Fruit fly (Drosophila melanogaster): ENCODE results near the gene MED25.

MED25 gene

DNA sequence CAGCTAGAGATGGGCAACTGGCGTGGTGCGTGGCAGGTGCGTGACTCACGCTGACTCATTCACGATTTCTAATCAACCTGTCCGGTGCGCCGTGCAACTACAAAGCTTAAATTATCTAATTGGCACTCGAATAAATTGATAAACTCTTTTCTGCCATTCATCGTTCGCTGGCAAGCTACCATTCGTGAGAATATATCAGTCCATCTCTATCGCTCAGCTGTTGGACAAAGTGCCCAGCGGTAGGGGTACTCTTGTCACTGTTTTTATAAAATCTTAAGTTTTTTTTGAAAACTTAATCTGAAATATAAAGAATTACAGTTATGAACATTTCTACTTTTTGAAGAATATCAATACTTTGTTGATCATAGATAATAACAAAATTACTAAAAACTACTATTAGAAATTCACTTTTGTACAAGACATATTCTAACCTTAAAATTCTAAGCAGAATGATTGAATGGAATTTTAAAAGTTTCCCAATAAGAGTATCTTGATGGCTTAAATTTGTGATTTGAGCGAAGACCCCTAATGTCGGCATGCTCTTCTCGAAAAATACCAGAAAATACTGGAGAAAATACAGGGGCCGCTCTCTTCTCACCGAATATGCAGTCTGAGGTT, 12.5 kb downstream of the MED25 start, which contains the start of the genes PIG-L and psidin (continued):
- TF ChIP-seq CG7368 (GFP tag; optimal IDR thresholded peaks at IDR 0.05), result no peak
- no peak for TF ChIP-seq CG9139 (GFP tag; optimal IDR thresholded peaks at IDR 0.05)
- TF ChIP-seq Met (GFP tag; optimal IDR thresholded peaks at IDR 0.05), result no peak
- no peak for TF ChIP-seq dsx (GFP tag; optimal IDR thresholded peaks at IDR 0.05; ENCODE audit: poor library complexity, severe bottlenecking)
- TF ChIP-seq CG10631 (GFP tag; optimal IDR thresholded peaks at IDR 0.05), result peak; percentile 85
- peak; percentile 84 for TF ChIP-seq lz (GFP tag; optimal IDR thresholded peaks at IDR 0.05)
- peak; percentile 84 for TF ChIP-seq Ets96B (tag; optimal IDR thresholded peaks at IDR 0.05)
- no peak for TF ChIP-seq Sox102F (GFP tag; optimal IDR thresholded peaks at IDR 0.05)

DNA sequence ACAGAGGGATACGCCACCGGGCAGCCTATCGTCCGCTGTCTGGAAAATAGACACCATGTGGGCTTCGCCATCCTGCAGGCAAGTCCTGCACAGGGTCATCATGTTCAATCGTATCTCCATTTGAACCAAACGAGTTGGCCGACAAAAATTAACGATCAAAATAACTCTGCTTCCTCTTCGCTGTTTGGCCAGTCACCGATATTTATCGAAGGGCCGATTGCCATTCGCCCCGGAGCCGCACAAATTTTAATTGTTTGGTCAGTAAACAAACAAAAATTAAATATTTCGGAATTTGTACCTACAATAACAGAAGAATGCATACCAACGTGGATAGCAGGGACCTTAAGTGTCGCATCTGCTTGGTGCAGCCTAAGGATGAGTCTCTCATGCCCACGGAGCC, 19.1 kb downstream of the MED25 start, which contains the start of the genes CG4424 and CG4854:
Gene CG4424, minus strand, starts transcription at position 200 of the 400 bp plus-strand sequence.
Gene CG4854, plus strand, starts transcription at position 218 of the 400 bp plus-strand sequence.
- TF ChIP-seq CG1621 (tag; optimal IDR thresholded peaks at IDR 0.05) (no peak), fkh (GFP tag; optimal IDR thresholded peaks at IDR 0.05) (peak; percentile 97)

DNA sequence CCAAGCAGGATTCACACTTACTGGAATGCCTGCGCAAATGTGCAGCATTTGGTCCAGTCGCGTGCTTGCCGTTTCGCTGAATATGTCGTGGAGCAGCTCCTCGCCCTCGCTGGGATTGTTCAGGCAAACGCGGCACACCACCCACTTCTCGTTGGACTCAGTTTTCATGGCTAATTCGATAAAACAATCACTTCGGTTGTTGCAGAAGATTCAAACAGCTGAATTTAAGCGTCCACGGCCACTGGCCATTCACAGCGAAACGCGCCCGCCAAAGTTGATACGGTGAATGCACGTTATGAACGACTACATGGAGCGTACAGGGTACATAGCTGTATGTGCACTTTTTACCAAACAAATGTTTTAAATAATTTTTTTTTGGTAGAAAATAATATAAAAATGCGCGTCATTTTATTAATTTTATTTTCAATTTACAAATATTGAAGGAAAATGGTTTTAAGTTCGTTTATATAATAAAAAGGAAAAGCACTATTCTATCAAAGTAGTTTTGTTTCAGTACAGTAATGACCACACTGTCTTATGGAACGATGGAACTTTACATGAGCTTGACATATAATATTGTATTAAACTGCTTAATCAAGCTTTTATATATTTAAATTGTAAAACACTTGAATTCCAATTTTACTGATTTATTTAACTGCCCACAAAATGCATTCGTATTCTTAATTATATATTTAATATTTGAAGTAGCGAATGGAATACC, 22.5 kb downstream of the MED25 start, which contains the start of gene trem:
Gene trem, minus strand, starts transcription at position 267 of the 721 bp plus-strand sequence.
- TF ChIP-seq CG10669 (GFP tag; optimal IDR thresholded peaks at IDR 0.05), result no peak
- TF ChIP-seq CG9139 (GFP tag; optimal IDR thresholded peaks at IDR 0.05), result no peak
- no peak for TF ChIP-seq Smox (GFP tag; optimal IDR thresholded peaks at IDR 0.05)
- no peak for TF ChIP-seq svp (GFP tag)
- no peak for TF ChIP-seq ss (GFP tag; optimal IDR thresholded peaks at IDR 0.05)
- peak; percentile 35; the same call in 1 of the 2 replicates for TF ChIP-seq CG15336 (GFP tag; IDR thresholded peaks at IDR 0.05)
- peak; percentile 59; the same call in 2 of the 3 replicates for TF ChIP-seq CG8119 (GFP tag; IDR thresholded peaks at IDR 0.05)
- peak; percentile 75 for TF ChIP-seq Sox15 (GFP tag; optimal IDR thresholded peaks at IDR 0.05)
- TF ChIP-seq CG1621 (tag; optimal IDR thresholded peaks at IDR 0.05), result no peak
- no peak for TF ChIP-seq net (GFP tag; optimal IDR thresholded peaks at IDR 0.05)
- TF ChIP-seq CG16779 (tag; optimal IDR thresholded peaks at IDR 0.05), result no peak
- no peak for TF ChIP-seq Hr38 (GFP tag; optimal IDR thresholded peaks at IDR 0.05)
- peak; percentile 75 for TF ChIP-seq lz (GFP tag; optimal IDR thresholded peaks at IDR 0.05)
- peak; percentile 91 for TF ChIP-seq Eip78C (GFP tag)
- peak; percentile 63 for TF ChIP-seq cyc (GFP tag; optimal IDR thresholded peaks at IDR 0.05)
- TF ChIP-seq vri (GFP tag; optimal IDR thresholded peaks at IDR 0.05), result no peak
- peak; percentile 62 for TF ChIP-seq Ets96B (tag; optimal IDR thresholded peaks at IDR 0.05)
- TF ChIP-seq pdm3 (GFP tag; optimal IDR thresholded peaks at IDR 0.05), result peak; percentile 77
- TF ChIP-seq CG6163 (GFP tag; IDR thresholded peaks at IDR 0.05), result 0 out of 3 replicates have a peak, but pooled peaks have one; percentile 43
- TF ChIP-seq acj6 (GFP tag; optimal IDR thresholded peaks at IDR 0.05), result peak; percentile 81
- no peak for TF ChIP-seq CG6808 (GFP tag; optimal IDR thresholded peaks at IDR 0.05)
- TF ChIP-seq CG32006 (GFP tag; optimal IDR thresholded peaks at IDR 0.05), result peak; percentile 88
- TF ChIP-seq salr (GFP tag; optimal IDR thresholded peaks at IDR 0.05), result peak; percentile 29 to 89
- TF ChIP-seq fkh (GFP tag; optimal IDR thresholded peaks at IDR 0.05), result peak; percentile 34
- peak; percentile 71 for TF ChIP-seq CG34406 (GFP tag; optimal IDR thresholded peaks at IDR 0.05)
- TF ChIP-seq Gug (GFP tag; IDR thresholded peaks at IDR 0.05), result peak; percentile 71
- peak; percentile 81 for TF ChIP-seq esn (GFP tag; optimal IDR thresholded peaks at IDR 0.05)
- TF ChIP-seq CG8319 (GFP tag; optimal IDR thresholded peaks at IDR 0.05), result peak; percentile 67
- TF ChIP-seq CG10631 (GFP tag; optimal IDR thresholded peaks at IDR 0.05), result peak; percentile 88
- TF ChIP-seq CG4318 (GFP tag; optimal IDR thresholded peaks at IDR 0.05), result peak; percentile 86
- TF ChIP-seq eg (GFP tag; IDR thresholded peaks at IDR 0.05), result peak; percentile 62; the same call in 2 of the 3 replicates
- TF ChIP-seq CG8632 (GFP tag; optimal IDR thresholded peaks at IDR 0.05), result peak; percentile 69
- no peak for TF ChIP-seq CG6276 (GFP tag; optimal IDR thresholded peaks at IDR 0.05)
- peak; percentile 41 for TF ChIP-seq Blimp-1 (GFP tag; optimal IDR thresholded peaks at IDR 0.05)
- no peak for TF ChIP-seq fd85E (GFP tag; optimal IDR thresholded peaks at IDR 0.05)
- peak; percentile 79 for TF ChIP-seq CG3032 (tag; optimal IDR thresholded peaks at IDR 0.05)
- no peak for TF ChIP-seq spab (GFP tag; optimal IDR thresholded peaks at IDR 0.05)
- peak; percentile 76 for TF ChIP-seq CG11762 (GFP tag; optimal IDR thresholded peaks at IDR 0.05; ENCODE audit: insufficient read depth)
- peak; percentile 68 for TF ChIP-seq topi (GFP tag; optimal IDR thresholded peaks at IDR 0.05)
- TF ChIP-seq CG11902 (GFP tag; optimal IDR thresholded peaks at IDR 0.05), result peak; percentile 71

Data from whole organism, prepupa.